Fruit fly (Drosophila melanogaster): Measurements from ENCODE around the gene Burs.

- no peak for TF ChIP-seq usp (GFP tag; optimal IDR thresholded peaks at IDR 0.05)
- TF ChIP-seq psq (optimal IDR thresholded peaks at IDR 0.05) = no peak
- no peak for TF ChIP-seq CG8478 (optimal IDR thresholded peaks at IDR 0.05)
Observed at dm6 chr3R:21740766-21741350, 28.5 kb upstream of the Burs start.

All from whole organism.